Worm (Caenorhabditis elegans) whole organism, young adult: ENCODE data around the gene C25F6.6.

Experiments
- C17E4.6 ChIP-seq: fragments of 200-800 bp; sonication (Bioruptor generic); IDR thresholded peaks from 2 replicates; pipeline ENCODE4 v1.3.6; 2022; ENCODE audit warnings: missing genetic modification reagents, missing genetic modification characterization, missing compliant biosample characterization
- F10E7.11 ChIP-seq: sonication (generic microtip); optimal IDR thresholded peaks from 2 replicates; lab custom pipeline; 2017; ENCODE audit warnings: mild to moderate bottlenecking, missing genetic modification characterization, moderate library complexity, missing compliant biosample characterization
- F39B2.1 ChIP-seq: fragments of 200-800 bp; sonication (Bioruptor generic); IDR thresholded peaks from 2 replicates; pipeline ENCODE4 v1.3.6; 2022; ENCODE audit warnings: missing genetic modification reagents, missing genetic modification characterization, missing compliant biosample characterization
- F52B5.7 ChIP-seq: sonication (generic microtip); optimal IDR thresholded peaks from 2 replicates; lab custom pipeline; 2016; ENCODE audit warnings: mild to moderate bottlenecking, missing genetic modification characterization, missing compliant biosample characterization
- F57C9.4 ChIP-seq: sonication (generic microtip); optimal IDR thresholded peaks from 2 replicates; lab custom pipeline; 2017; ENCODE audit warnings: mild to moderate bottlenecking, missing genetic modification characterization, missing compliant biosample characterization
- K11D2.4 ChIP-seq: fragments of 200-800 bp; sonication (Bioruptor generic); IDR thresholded peaks from 2 replicates; pipeline ENCODE4 v1.3.6; 2022; ENCODE audit warnings: missing genetic modification reagents, missing genetic modification characterization, missing compliant biosample characterization
- K12H6.12 ChIP-seq: fragments of 200-800 bp; sonication (Bioruptor generic); optimal IDR thresholded peaks from 2 replicates; lab custom pipeline; 2018; ENCODE audit warnings: mild to moderate bottlenecking, missing genetic modification characterization, missing compliant biosample characterization
- Y53F4B.3 ChIP-seq: fragments of 200-800 bp; sonication (Bioruptor generic); IDR thresholded peaks from 2 replicates; pipeline ENCODE4 v1.3.6; 2022; ENCODE audit warnings: missing genetic modification reagents, missing genetic modification characterization, missing compliant biosample characterization
- Y53G8AR.9 ChIP-seq: fragments of 200-800 bp; sonication (Bioruptor generic); conservative IDR thresholded peaks from 2 replicates; pipeline ENCODE4 v1.3.6; 2022; ENCODE audit warnings: missing genetic modification reagents, missing genetic modification characterization, missing compliant biosample characterization
- Y56A3A.18 ChIP-seq: fragments of 200-800 bp; sonication (Bioruptor generic); IDR thresholded peaks from 2 replicates; pipeline ENCODE4 v1.3.6; 2022; ENCODE audit warnings: missing genetic modification reagents, missing genetic modification characterization, missing compliant biosample characterization
- Y79H2A.3 ChIP-seq: fragments of 200-800 bp; sonication (Bioruptor generic); conservative IDR thresholded peaks from 2 replicates; pipeline ENCODE4 v1.3.6; 2022; ENCODE audit warnings: missing genetic modification reagents, missing genetic modification characterization, missing compliant biosample characterization
- ZK185.1 ChIP-seq: sonication (generic microtip); optimal IDR thresholded peaks from 2 replicates; lab custom pipeline; 2016; ENCODE audit warnings: mild to moderate bottlenecking, missing genetic modification characterization, missing compliant biosample characterization; ENCODE audit not compliant: poor library complexity, severe bottlenecking
- athp-1 ChIP-seq: sonication (generic microtip); optimal IDR thresholded peaks from 2 replicates; lab custom pipeline; 2017; ENCODE audit warnings: mild to moderate bottlenecking, missing genetic modification characterization, missing compliant biosample characterization
- attf-3 ChIP-seq: fragments of 200-800 bp; sonication (Bioruptor generic); conservative IDR thresholded peaks from 2 replicates; pipeline ENCODE4 v1.3.6; 2022; ENCODE audit warnings: missing genetic modification reagents, missing genetic modification characterization, missing compliant biosample characterization
- attf-5 ChIP-seq: fragments of 200-800 bp; sonication (Bioruptor generic); optimal IDR thresholded peaks from 2 replicates; lab custom pipeline; 2018; ENCODE audit warnings: mild to moderate bottlenecking, missing genetic modification characterization, missing compliant biosample characterization
- bed-1 ChIP-seq: fragments of 200-800 bp; sonication (Bioruptor generic); IDR thresholded peaks from 2 replicates; pipeline ENCODE4 v1.3.6; 2022; ENCODE audit warnings: missing genetic modification reagents, missing genetic modification characterization, missing compliant biosample characterization
- bed-2 ChIP-seq: fragments of 200-800 bp; sonication (Bioruptor generic); IDR thresholded peaks from 2 replicates; pipeline ENCODE4 v1.3.6; 2022; ENCODE audit warnings: missing genetic modification reagents, missing genetic modification characterization, missing compliant biosample characterization
- ceh-27 ChIP-seq: fragments of 200-800 bp; sonication (Bioruptor generic); optimal IDR thresholded peaks from 2 replicates; lab custom pipeline; 2018; ENCODE audit warnings: mild to moderate bottlenecking, missing genetic modification characterization, moderate library complexity, missing compliant biosample characterization
- ceh-91 ChIP-seq: fragments of 200-800 bp; sonication (Bioruptor generic); IDR thresholded peaks from 2 replicates; pipeline ENCODE4 v1.3.6; 2022; ENCODE audit warnings: missing genetic modification reagents, missing genetic modification characterization, missing compliant biosample characterization
- egl-44 ChIP-seq: fragments of 200-800 bp; sonication (Bioruptor generic); IDR thresholded peaks from 2 replicates; pipeline ENCODE4 v1.3.6; 2022; ENCODE audit warnings: missing genetic modification reagents, missing genetic modification characterization, missing compliant biosample characterization
- egrh-3 ChIP-seq: fragments of 200-800 bp; sonication (Bioruptor generic); IDR thresholded peaks from 2 replicates; pipeline ENCODE4 v1.3.6; 2022; ENCODE audit warnings: missing genetic modification reagents, missing genetic modification characterization, missing compliant biosample characterization
- hlh-26 ChIP-seq: fragments of 200-800 bp; sonication (Bioruptor generic); conservative IDR thresholded peaks from 2 replicates; pipeline ENCODE4 v1.3.6; 2022; ENCODE audit warnings: missing genetic modification reagents, missing genetic modification characterization, missing compliant biosample characterization
- hrde-1 ChIP-seq: sonication (generic microtip); optimal IDR thresholded peaks from 2 replicates; lab custom pipeline; 2016; ENCODE audit warnings: missing genetic modification characterization, mild to moderate bottlenecking, missing compliant biosample characterization, moderate library complexity, missing genotype, missing genetic modification reagents, borderline replicate concordance
- lag-1 ChIP-seq: fragments of 200-800 bp; sonication (Bioruptor generic); IDR thresholded peaks from 2 replicates; pipeline ENCODE4 v1.3.6; 2022; ENCODE audit warnings: missing genetic modification reagents, missing genetic modification characterization, missing compliant biosample characterization
- lin-54 ChIP-seq: fragments of 200-800 bp; sonication (Bioruptor generic); optimal IDR thresholded peaks from 2 replicates; lab custom pipeline; 2018; ENCODE audit warnings: mild to moderate bottlenecking, missing genetic modification characterization, missing compliant biosample characterization
- lsy-27 ChIP-seq: sonication (generic microtip); optimal IDR thresholded peaks from 2 replicates; lab custom pipeline; 2017; ENCODE audit warnings: missing genetic modification characterization, mild to moderate bottlenecking, missing compliant biosample characterization, antibody characterized with exemption, missing genotype, borderline replicate concordance; ENCODE audit not compliant: insufficient read depth
- madf-3 ChIP-seq: fragments of 200-800 bp; sonication (Bioruptor generic); IDR thresholded peaks from 2 replicates; pipeline ENCODE4 v1.3.6; 2022; ENCODE audit warnings: missing genetic modification reagents, missing genetic modification characterization, missing compliant biosample characterization
- mcd-1 ChIP-seq: fragments of 200-800 bp; sonication (Bioruptor generic); IDR thresholded peaks from 2 replicates; pipeline ENCODE4 v1.3.6; 2022; ENCODE audit warnings: missing genetic modification reagents, missing genetic modification characterization, missing compliant biosample characterization
- mes-4 ChIP-seq: sonication (generic microtip); optimal IDR thresholded peaks from 2 replicates; lab custom pipeline; 2016; ENCODE audit warnings: missing genotype, missing genetic modification characterization, missing compliant biosample characterization
- mxl-1 ChIP-seq: sonication (generic microtip); optimal IDR thresholded peaks from 2 replicates; lab custom pipeline; 2016; ENCODE audit warnings: missing genetic modification characterization, missing compliant biosample characterization
- nfya-2 ChIP-seq: fragments of 200-800 bp; sonication (Bioruptor generic); IDR thresholded peaks from 2 replicates; pipeline ENCODE4 v1.3.6; 2022; ENCODE audit warnings: missing genetic modification reagents, missing genetic modification characterization, missing compliant biosample characterization
- nfyb-1 ChIP-seq: fragments of 200-800 bp; sonication (Bioruptor generic); IDR thresholded peaks from 2 replicates; pipeline ENCODE4 v1.3.6; 2022; ENCODE audit warnings: missing genetic modification reagents, missing genetic modification characterization, missing compliant biosample characterization
- pha-4 ChIP-seq: fragments of 150-350 bp; sonication (generic microtip); optimal IDR thresholded peaks from 2 replicates; lab custom pipeline; 2014; ENCODE audit warnings: missing biosample characterization, missing genetic modification reagents, missing genetic modification characterization
- rcor-1 ChIP-seq: fragments of 200-800 bp; sonication (Bioruptor generic); IDR thresholded peaks from 2 replicates; pipeline ENCODE4 v1.3.6; 2022; ENCODE audit warnings: missing genetic modification reagents, missing genetic modification characterization, missing compliant biosample characterization
- rpc-1 ChIP-seq, 2 experiments: fragments of 150-350 bp in 1 of 2; sonication (generic microtip) in 1 of 2; optimal IDR thresholded peaks; 2 replicates each; lab custom pipeline; 2014 to 2018; ENCODE audit warnings: missing biosample characterization in 1 of 2, missing genetic modification characterization in 1 of 2, missing genetic modification reagents in 1 of 2, missing genotype in 1 of 2
- sea-2 ChIP-seq: fragments of 200-800 bp; sonication (Bioruptor generic); IDR thresholded peaks from 2 replicates; pipeline ENCODE4 v1.3.6; 2022; ENCODE audit warnings: missing genetic modification characterization, missing compliant biosample characterization
- snpc-1.1 ChIP-seq: sonication (generic microtip); optimal IDR thresholded peaks from 2 replicates; lab custom pipeline; 2017; ENCODE audit warnings: missing genetic modification characterization, mild to moderate bottlenecking, missing compliant biosample characterization, antibody characterized with exemption, moderate library complexity, missing genotype, missing genetic modification reagents; ENCODE audit not compliant: insufficient read depth
- tlf-1 ChIP-seq: fragments of 200-800 bp; sonication (Bioruptor generic); optimal IDR thresholded peaks from 2 replicates; lab custom pipeline; 2018; ENCODE audit warnings: mild to moderate bottlenecking, missing genetic modification characterization, missing compliant biosample characterization
- xnd-1 ChIP-seq: sonication (generic microtip); optimal IDR thresholded peaks from 2 replicates; lab custom pipeline; 2016; ENCODE audit warnings: missing genotype, missing genetic modification reagents, missing genetic modification characterization, missing compliant biosample characterization
- zfh-2 ChIP-seq: fragments of 200-800 bp; sonication (Bioruptor generic); conservative IDR thresholded peaks from 2 replicates; pipeline ENCODE4 v1.3.6; 2022; ENCODE audit warnings: missing genetic modification reagents, missing genetic modification characterization, missing compliant biosample characterization
- zim-3 ChIP-seq: sonication (generic microtip); optimal IDR thresholded peaks from 2 replicates; lab custom pipeline; 2017; ENCODE audit warnings: mild to moderate bottlenecking, missing genetic modification characterization, moderate library complexity, missing compliant biosample characterization
- ztf-18 ChIP-seq: sonication (generic microtip); optimal IDR thresholded peaks from 2 replicates; lab custom pipeline; 2016; ENCODE audit warnings: missing genotype, mild to moderate bottlenecking, missing genetic modification characterization, missing compliant biosample characterization
- ztf-26 ChIP-seq: sonication (generic microtip); optimal IDR thresholded peaks from 2 replicates; lab custom pipeline; 2017; ENCODE audit warnings: missing genetic modification characterization, missing compliant biosample characterization

C25F6.6 gene

DNA sequence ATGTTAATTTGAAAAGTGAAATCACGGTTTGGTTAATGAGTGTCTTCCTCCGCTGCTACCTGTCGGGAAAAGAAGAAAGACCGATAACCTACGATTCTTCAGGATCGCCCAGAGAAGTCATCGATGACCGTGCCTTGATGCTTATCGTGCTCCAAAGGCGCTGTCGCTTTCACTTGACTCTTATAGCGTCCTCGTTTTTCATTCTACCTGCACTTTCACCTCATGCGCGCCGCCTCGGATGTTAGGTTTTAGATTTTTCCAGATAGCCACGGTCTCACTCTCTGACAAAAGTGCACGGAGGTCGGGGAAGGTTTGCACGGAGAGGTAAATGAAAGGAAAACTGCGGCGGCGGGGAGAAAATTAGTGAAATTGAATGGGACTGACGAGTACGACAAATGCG, 38.2 kb upstream of the C25F6.6 start:
- TF ChIP-seq zfh-2 (GFP tag; lab: Robert Waterston, UW) (0 out of 2 replicates have a peak, but pooled peaks have one; percentile 17), F10E7.11 (tag; lab: Kevin White, UChicago) (no peak)

DNA sequence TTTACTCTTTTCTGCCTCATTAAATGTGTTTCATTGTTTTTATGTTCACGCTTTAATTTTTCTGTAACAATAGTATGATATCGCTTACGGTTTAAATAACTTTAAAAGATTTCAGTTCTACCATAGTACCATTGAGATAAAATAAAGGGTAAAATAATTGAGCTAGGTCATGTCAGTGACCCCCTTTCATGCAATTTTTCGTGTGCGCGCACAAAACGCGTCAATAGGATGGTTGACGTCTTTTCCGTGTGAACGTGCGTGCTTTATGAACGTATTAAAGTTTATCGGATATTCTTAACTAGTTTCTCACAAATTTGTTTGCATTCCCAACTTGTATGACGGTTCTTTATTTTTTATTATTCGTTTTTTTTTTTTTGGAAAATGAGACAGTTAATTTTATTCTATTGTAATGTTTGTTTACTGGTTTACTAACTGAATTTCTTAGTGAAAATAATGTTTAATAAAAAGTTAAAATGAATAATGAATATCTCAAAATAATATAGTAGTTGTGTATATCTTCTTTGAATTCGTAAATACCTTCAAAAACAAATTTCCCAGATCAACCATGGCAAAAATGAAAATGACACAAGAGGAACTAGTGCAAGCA, 35.4 kb upstream of the C25F6.6 start, which contains the start of gene C25F6.1:
C25F6.1 (plus strand) TSS at position 557 of the 607 bp plus-strand sequence.
- TF ChIP-seq pha-4 (tag; lab: Kevin White, UChicago) (no peak), ztf-18 (tag; lab: Kevin White, UChicago) (peak; percentile 78)

DNA sequence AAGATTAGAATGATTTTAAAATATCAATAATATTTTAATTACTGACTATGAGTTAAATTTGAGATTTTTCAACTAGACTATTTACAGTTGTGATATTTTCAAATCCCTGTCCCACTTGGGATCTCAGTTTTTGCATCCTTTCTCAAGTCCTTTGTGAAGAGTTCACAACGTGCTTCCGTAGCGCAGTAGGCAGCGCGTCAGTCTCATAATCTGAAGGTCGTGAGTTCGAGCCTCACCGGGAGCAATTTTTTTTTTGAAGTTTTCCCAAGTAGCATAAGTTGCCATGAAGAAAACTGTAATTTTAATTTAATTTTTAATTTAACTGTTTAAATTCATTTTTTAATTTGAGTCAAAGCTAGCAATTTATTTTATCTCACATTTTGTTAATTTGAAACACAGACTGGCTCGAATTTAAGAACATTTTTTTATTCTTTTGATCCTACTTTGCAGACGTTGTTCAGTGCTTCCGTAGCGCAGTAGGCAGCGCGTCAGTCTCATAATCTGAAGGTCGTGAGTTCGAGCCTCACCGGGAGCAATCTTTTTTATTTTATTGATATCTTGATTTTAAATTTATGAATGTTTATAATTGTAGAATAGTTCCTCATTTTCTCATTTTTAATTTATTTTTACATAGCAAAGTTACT, 34.8 kb upstream of the C25F6.6 start:
- TF ChIP-seq Y53G8AR.9 (GFP tag; lab: Robert Waterston, UW): no peak
- no peak for TF ChIP-seq rcor-1 (GFP tag; lab: Robert Waterston, UW)
- TF ChIP-seq nfya-2 (GFP tag; lab: Robert Waterston, UW): no peak
- TF ChIP-seq K12H6.12 (tag; lab: Kevin White, UChicago): no peak
- TF ChIP-seq C17E4.6 (GFP tag; lab: Robert Waterston, UW): no peak
- TF ChIP-seq egrh-3: no peak
- no peak for TF ChIP-seq F57C9.4
- TF ChIP-seq mes-4: no peak
- TF ChIP-seq xnd-1 (tag; lab: Kevin White, UChicago): no peak
- no peak for TF ChIP-seq mcd-1 (GFP tag; lab: Robert Waterston, UW)
- TF ChIP-seq attf-5 (GFP tag; lab: Kevin White, UChicago): no peak
- TF ChIP-seq F39B2.1 (GFP tag; lab: Robert Waterston, UW): no peak
- 0 out of 2 replicates have a peak, but pooled peaks have one; percentile 22 for TF ChIP-seq Y56A3A.18 (GFP tag; lab: Robert Waterston, UW)
- no peak for TF ChIP-seq athp-1 (tag; lab: Kevin White, UChicago)
- no peak for TF ChIP-seq nfyb-1 (GFP tag; lab: Robert Waterston, UW)
- TF ChIP-seq snpc-1.1 (tag; lab: Kevin White, UChicago): no peak
- peak; percentile 9 for TF ChIP-seq lin-54 (GFP tag; lab: Kevin White, UChicago)
- no peak for TF ChIP-seq bed-2 (GFP tag; lab: Robert Waterston, UW)
- peak; percentile 77 for TF ChIP-seq rpc-1 (optimal IDR thresholded peaks at IDR 0.05; lab: Kevin White, UChicago)
- peak; percentile 87 for TF ChIP-seq rpc-1 (tag; optimal IDR thresholded peaks at IDR 0.05; lab: Kevin White, UChicago)
- no peak for TF ChIP-seq attf-3 (GFP tag; lab: Robert Waterston, UW)
- no peak for TF ChIP-seq hrde-1 (tag; lab: Kevin White, UChicago)
- no peak for TF ChIP-seq lag-1 (GFP tag; lab: Robert Waterston, UW)
- TF ChIP-seq tlf-1 (GFP tag; lab: Kevin White, UChicago): no peak
- TF ChIP-seq Y79H2A.3 (GFP tag; lab: Robert Waterston, UW): no peak
- peak; percentile 45 for TF ChIP-seq lsy-27 (tag; lab: Kevin White, UChicago)
- TF ChIP-seq Y53F4B.3 (GFP tag; lab: Robert Waterston, UW): no peak
- TF ChIP-seq ceh-91 (GFP tag; lab: Robert Waterston, UW): no peak
- TF ChIP-seq zim-3: no peak
- no peak for TF ChIP-seq ceh-27
- TF ChIP-seq egl-44 (GFP tag; lab: Robert Waterston, UW): no peak
- no peak for TF ChIP-seq hlh-26 (GFP tag; lab: Robert Waterston, UW)
- no peak for TF ChIP-seq K11D2.4 (GFP tag; lab: Robert Waterston, UW)
- TF ChIP-seq ZK185.1 (tag; lab: Kevin White, UChicago): peak; percentile 36
- no peak for TF ChIP-seq sea-2
- no peak for TF ChIP-seq bed-1 (GFP tag; lab: Robert Waterston, UW)
- no peak for TF ChIP-seq F52B5.7 (tag; lab: Kevin White, UChicago)
- no peak for TF ChIP-seq mxl-1
- TF ChIP-seq ztf-26: no peak
- no peak for TF ChIP-seq madf-3 (GFP tag; lab: Robert Waterston, UW)
- TF ChIP-seq F10E7.11 (tag; lab: Kevin White, UChicago): no peak
